Fruit fly (Drosophila melanogaster) whole organism: ENCODE results near the gene eIF3g1.

Experiments
- CG8478 ChIP-seq: fragments of >200 bp; optimal IDR thresholded peaks from 2 replicates; lab custom pipeline; 2018; ENCODE audit warnings: inconsistent platforms
- Dll ChIP-seq: fragments of >200 bp; optimal IDR thresholded peaks from 2 replicates; lab custom pipeline; 2017
- EcR ChIP-seq, 2 experiments: fragments of >200 bp; optimal IDR thresholded peaks; 2 replicates each; lab custom pipeline; 2017; ENCODE audit warnings: missing biosample characterization in 2 of 2, missing genetic modification characterization in 2 of 2, missing genetic modification reagents in 2 of 2
- pan ChIP-seq: fragments of >200 bp; optimal IDR thresholded peaks from 2 replicates; lab custom pipeline; 2017
- psq ChIP-seq: fragments of >200 bp; optimal IDR thresholded peaks from 2 replicates; lab custom pipeline; 2017
- usp ChIP-seq: fragments of >200 bp; optimal IDR thresholded peaks from 2 replicates; lab custom pipeline; 2017; ENCODE audit warnings: missing biosample characterization, missing genetic modification characterization, mixed read lengths

eIF3g1 gene

DNA sequence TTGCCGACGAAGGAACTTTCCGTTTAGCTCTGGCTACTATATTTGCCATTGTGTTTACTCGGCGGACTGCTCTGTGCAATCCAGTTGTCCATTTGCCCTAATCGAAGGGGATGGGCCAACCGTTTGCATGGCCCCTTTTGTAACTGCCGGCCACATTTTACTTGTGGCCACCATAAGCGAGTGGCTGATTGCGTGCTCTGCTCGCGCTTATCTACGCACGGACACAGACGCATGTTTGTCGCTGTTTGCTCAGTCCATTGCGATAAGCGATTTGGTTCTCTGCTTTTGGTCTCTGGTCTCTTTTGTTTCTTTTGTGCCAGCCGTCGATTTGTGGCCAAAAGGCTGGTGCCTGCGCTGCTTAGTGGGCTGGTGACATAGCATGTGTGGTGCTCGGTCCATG lies 19.5 kb downstream of the eIF3g1 start:
- TF ChIP-seq EcR (GFP tag; optimal IDR thresholded peaks at IDR 0.05; lab: Kevin White, UChicago) (no peak), CG8478 (lab: Kevin White, UChicago) (no peak), Dll (lab: Kevin White, UChicago) (no peak), psq (lab: Kevin White, UChicago) (no peak), pan (lab: Kevin White, UChicago) (no peak), usp (no peak)

DNA sequence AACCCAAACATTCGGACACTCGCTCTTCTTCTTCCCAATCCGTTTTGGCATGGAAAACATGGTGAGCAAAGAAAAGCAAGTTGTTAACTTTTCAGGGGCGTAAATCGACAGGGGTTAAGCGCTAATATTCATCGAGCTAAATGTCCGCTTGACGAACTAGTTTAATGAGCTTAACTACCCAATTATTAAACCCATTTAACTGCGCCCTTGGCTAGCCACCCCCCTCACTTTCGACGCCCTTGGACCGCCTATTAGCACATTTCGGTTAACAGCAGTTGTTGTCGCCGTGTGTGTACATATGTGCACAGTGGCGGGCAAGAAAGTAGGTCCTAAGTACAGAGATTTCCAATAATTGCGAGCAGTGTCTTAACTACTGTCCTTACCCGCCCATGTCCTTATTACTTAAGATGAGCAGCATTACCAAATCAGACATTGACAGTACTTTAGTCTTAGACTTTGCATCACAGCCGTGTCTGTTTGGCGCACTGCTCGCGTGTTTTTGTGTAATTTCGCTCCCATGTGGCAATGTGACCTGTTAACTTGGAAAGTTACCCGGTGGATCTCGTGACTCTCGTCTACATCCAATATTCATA lies 20.6 kb downstream of the eIF3g1 start:
- TF ChIP-seq CG8478 (lab: Kevin White, UChicago) = no peak
- TF ChIP-seq pan (lab: Kevin White, UChicago) = no peak
- no peak for TF ChIP-seq psq (lab: Kevin White, UChicago)
- no peak for TF ChIP-seq usp
- no peak for TF ChIP-seq Dll (lab: Kevin White, UChicago)
- TF ChIP-seq EcR (GFP tag; optimal IDR thresholded peaks at IDR 0.05; lab: Kevin White, UChicago) = no peak

DNA sequence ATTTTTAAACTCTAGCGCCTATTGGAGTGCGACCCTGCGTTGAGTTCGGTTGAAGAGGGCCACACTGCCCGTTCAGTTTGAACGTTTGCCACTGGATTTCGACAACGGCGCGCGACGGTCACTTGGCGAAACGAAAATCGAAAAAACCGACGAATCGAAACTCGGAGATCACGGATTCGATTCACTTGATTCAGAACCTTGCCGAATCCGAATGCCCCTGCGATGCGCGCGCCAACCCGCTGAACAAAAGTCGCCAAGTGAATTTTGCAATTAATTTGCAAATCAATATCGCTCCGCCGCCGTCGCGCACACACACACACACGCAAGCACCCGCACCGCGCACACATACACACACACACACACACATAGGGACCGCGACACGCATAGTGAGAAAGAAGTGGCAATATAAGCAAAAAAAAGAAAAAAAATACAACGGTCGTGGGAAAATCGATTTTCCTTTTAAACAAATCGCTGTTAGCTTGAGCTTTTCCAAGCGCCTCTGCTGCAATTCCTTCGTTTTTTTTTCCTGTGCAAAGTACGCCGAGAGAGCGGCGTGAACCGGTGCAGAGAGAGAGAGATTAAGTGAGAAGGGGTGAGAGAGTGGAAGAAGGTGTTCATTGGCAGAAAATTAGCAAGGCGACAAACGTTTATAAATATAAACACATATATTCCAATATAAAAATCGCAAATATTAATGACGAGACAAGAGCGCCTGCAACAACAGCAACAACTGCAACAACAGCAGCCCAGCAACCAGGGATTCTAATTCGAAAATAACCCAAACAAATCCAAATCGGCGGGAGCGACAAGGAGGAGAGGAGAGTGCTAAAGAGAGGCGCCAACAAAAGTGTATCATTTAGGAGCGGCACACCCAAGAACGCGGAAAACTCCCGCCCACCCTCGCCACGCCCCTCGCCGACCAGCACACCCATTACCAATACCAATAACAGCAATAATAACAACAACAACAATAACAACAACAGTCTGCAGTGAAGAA lies 21.4 kb downstream of the eIF3g1 start, which contains the start of gene egh:
TSS of gene egh (plus strand) at position 89 of the 997 bp plus-strand sequence.
- TF ChIP-seq usp (no peak), pan (lab: Kevin White, UChicago) (no peak), psq (lab: Kevin White, UChicago) (no peak), Dll (lab: Kevin White, UChicago) (peak; percentile 67)

DNA sequence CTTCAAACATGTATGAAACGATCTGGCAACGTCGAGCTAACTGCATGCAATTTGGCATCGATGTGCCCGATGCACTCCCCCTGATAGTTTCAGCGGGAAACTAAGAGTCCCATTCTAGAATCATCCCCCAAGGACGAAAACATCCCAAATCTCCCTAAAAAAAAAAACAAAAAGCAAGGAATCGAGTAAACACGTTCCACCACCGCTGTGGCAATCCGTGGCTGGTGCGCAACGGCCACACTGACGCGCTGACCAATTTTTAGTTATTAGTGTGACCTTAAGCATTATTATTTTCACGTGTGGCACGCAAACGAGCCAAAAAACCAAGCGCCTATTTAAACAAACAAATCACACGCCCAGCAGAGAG lies 24.4 kb downstream of the eIF3g1 start, which contains the start of gene wds:
TSS of gene wds (plus strand) at position 265 of the 367 bp plus-strand sequence.
- no peak for TF ChIP-seq pan (lab: Kevin White, UChicago)

DNA sequence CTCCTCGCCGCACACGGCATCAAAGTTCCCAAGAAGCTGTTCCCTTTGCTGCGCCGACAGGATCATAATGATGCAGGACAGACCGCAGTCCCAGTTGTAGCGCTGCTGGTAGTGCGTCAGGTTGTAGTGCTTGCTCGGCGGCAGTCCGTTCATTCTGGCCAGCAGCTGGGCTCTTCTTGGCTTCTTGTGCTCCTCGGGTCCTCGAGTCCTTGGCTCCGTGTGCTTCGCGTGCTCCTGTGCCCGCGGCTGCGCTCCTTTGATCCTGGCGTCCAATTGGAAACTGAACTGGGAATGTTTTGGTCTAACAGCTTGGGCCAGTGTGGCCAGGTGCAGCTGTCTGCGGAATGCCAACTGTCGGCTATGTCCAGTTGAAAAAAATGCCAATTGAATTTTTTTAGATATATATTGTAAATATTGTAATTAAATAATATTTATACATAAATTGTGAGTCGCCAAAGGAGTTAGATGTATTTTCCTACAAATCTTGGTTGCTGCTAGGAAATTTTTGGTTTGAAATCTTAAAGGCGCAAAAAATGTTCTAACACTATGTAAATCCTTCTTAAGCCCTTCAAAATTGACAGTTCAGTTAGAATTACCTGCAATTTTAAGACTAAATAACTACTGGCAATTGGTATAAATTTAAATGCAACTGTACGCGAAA lies 25.0 kb downstream of the eIF3g1 start, which contains the start of gene CG13760:
TSS of gene CG13760 (minus strand) at position 645 of the 661 bp plus-strand sequence.
- no peak for TF ChIP-seq Dll (lab: Kevin White, UChicago)
- no peak for TF ChIP-seq psq (lab: Kevin White, UChicago)

DNA sequence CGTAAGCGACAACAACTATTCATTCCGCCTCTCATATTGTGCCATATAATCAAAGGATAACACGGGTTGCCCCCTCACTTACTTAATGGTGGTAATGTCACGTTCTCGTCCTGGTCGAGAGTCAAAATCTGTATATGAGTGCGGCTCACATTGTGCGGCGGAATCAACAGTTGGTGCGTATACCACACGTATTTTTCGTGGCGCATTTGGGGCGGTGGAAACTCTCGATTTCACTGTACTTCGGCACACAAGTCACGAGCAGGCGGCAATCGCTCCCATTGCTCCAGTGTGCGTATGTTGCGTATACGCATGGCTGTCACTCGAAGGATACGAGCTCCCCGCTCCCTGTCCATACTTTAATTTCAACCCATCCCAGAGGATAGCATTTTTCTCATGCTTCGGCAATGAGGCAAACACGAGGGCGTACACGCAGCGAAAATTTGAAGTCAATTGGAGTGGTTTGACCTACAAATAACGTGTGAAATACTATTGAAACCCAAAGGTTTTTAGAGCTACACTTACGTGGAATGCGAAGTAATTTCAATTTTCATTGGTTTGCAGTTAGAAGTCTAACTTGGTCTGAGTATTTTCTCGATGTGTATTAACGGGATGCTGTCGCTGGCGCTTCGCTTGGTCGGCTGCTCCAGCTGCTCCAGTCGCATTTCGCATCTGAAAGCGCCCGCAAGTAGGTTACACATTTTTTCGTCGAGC lies 28.2 kb downstream of the eIF3g1 start:
- TF ChIP-seq EcR (GFP tag; optimal IDR thresholded peaks at IDR 0.05; lab: Kevin White, UChicago) (no peak), psq (lab: Kevin White, UChicago) (no peak), CG8478 (lab: Kevin White, UChicago) (no peak), usp (no peak), pan (lab: Kevin White, UChicago) (no peak)

DNA sequence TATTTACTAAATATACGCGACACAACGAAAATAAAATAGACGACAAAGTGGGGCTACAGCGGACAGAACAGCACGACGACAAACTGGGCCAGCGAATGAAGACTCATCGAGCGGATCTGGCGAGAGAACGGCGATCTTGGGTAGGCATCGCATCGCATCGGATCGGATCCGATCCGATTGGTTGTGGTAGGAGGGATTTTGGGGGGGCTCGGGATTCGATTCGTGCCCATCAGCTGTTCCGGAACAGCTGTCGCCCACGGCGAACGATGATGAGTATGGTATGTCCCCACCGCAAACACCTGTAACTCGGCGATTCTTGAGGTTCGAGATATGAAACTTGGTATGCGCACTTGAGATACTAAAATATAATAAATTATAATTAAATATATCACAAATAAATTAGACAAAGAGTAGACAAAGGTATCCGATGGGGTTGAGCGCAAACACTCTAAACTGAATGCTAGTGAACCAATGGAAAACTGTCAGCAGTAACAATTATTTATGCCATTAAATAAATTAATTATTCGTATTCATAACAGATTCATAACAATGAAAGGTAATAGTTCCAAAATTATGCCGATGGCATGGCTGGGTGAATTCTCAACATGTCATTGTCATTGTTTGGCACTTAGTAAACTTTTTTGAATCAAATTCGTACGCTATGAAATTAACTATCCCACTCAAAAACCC lies 29.7 kb downstream of the eIF3g1 start, which contains the start of the genes Vha36-3 and AANATL7:
TSS of gene Vha36-3 (minus strand) at position 242 of the 690 bp plus-strand sequence.
TSS of gene AANATL7 (plus strand) at position 640 of the 690 bp plus-strand sequence.
- no peak for TF ChIP-seq usp
- TF ChIP-seq CG8478 (lab: Kevin White, UChicago) = no peak
